Worm (Caenorhabditis elegans) whole organism, L1 larva: ENCODE results near the gene srh-135.

ENCODE experiments used
- C04F5.9 ChIP-seq: sonication (generic microtip); optimal IDR thresholded peaks from 2 replicates; lab custom pipeline; 2016; ENCODE audit warnings: missing genetic modification characterization, missing compliant biosample characterization
- C16A3.4 ChIP-seq: fragments of 150-350 bp; optimal IDR thresholded peaks from 2 replicates; lab custom pipeline; 2014; ENCODE audit warnings: missing biosample characterization, missing genetic modification characterization
- C34B4.2 ChIP-seq: sonication (generic microtip); optimal IDR thresholded peaks from 2 replicates; lab custom pipeline; 2017; ENCODE audit warnings: mild to moderate bottlenecking, missing genetic modification characterization, missing compliant biosample characterization
- alr-1 ChIP-seq: fragments of 200-800 bp; sonication (Bioruptor generic); optimal IDR thresholded peaks from 2 replicates; lab custom pipeline; 2018; ENCODE audit warnings: borderline replicate concordance, mild to moderate bottlenecking, missing genetic modification characterization, missing compliant biosample characterization
- ama-1 ChIP-seq: fragments of 150-350 bp; optimal IDR thresholded peaks from 2 replicates; lab custom pipeline; 2014
- blmp-1 ChIP-seq: fragments of 150-350 bp; optimal IDR thresholded peaks from 2 replicates; lab custom pipeline; 2014; ENCODE audit warnings: missing biosample characterization, missing genetic modification characterization
- ces-1 ChIP-seq: fragments of 150-350 bp; optimal IDR thresholded peaks from 2 replicates; lab custom pipeline; 2014; ENCODE audit warnings: missing biosample characterization, missing genetic modification reagents, missing genetic modification characterization
- dpl-1 ChIP-seq, 3 experiments: fragments of 150-350 bp in 2 of 3; sonication (generic microtip) in 1 of 3; optimal IDR thresholded peaks; 2 replicates each; lab custom pipeline; 2014 to 2017; ENCODE audit warnings: missing biosample characterization in 3 of 3, missing genetic modification characterization in 3 of 3, missing genetic modification reagents in 3 of 3
- efl-3 ChIP-seq: fragments of 200-800 bp; sonication (Bioruptor generic); optimal IDR thresholded peaks from 2 replicates; lab custom pipeline; 2018; ENCODE audit warnings: mild to moderate bottlenecking, missing genetic modification characterization, missing compliant biosample characterization
- egl-27 ChIP-seq, 2 experiments: fragments of 150-350 bp in 1 of 2; sonication (generic microtip); optimal IDR thresholded peaks; 3 replicates each; lab custom pipeline; 2017 to 2018; ENCODE audit warnings: missing biosample characterization in 2 of 2, missing genetic modification characterization in 2 of 2, missing genetic modification reagents in 2 of 2
- elt-2 ChIP-seq: sonication (generic microtip); optimal IDR thresholded peaks from 2 replicates; lab custom pipeline; 2016; ENCODE audit warnings: missing genetic modification characterization, mild to moderate bottlenecking, inconsistent platforms, missing compliant biosample characterization, missing genetic modification reagents
- elt-3 ChIP-seq, 6 experiments: fragments of 150-350 bp in 1 of 6; sonication (generic microtip); optimal IDR thresholded peaks; 2 replicates each; lab custom pipeline; 2017 to 2018; ENCODE audit warnings: missing biosample characterization in 6 of 6, missing genetic modification characterization in 6 of 6, inconsistent platforms in 1 of 6
- fkh-8 ChIP-seq: sonication (generic microtip); optimal IDR thresholded peaks from 2 replicates; lab custom pipeline; 2016; ENCODE audit warnings: mild to moderate bottlenecking, missing genetic modification characterization, missing compliant biosample characterization
- grh-1 ChIP-seq: fragments of 200-800 bp; sonication (Bioruptor generic); IDR thresholded peaks from 2 replicates; pipeline ENCODE4 v1.3.6; 2022; ENCODE audit warnings: missing genetic modification reagents, missing genetic modification characterization, missing compliant biosample characterization
- hlh-17 ChIP-seq: fragments of 200-800 bp; sonication (Bioruptor generic); optimal IDR thresholded peaks from 2 replicates; lab custom pipeline; 2018; ENCODE audit warnings: missing genetic modification characterization, mild to moderate bottlenecking, missing compliant biosample characterization, moderate library complexity, borderline replicate concordance
- hlh-4 ChIP-seq: sonication (generic microtip); optimal IDR thresholded peaks from 2 replicates; lab custom pipeline; 2016; ENCODE audit warnings: mild to moderate bottlenecking, missing genetic modification characterization, missing compliant biosample characterization
- lir-3 ChIP-seq: sonication (generic microtip); optimal IDR thresholded peaks from 2 replicates; lab custom pipeline; 2016; ENCODE audit warnings: mild to moderate bottlenecking, missing genetic modification characterization, moderate library complexity, missing compliant biosample characterization; ENCODE audit not compliant: poor library complexity
- lsy-2 ChIP-seq, 2 experiments: fragments of 150-350 bp; optimal IDR thresholded peaks; 2 replicates each; lab custom pipeline; 2014; ENCODE audit warnings: missing biosample characterization in 2 of 2, missing genetic modification characterization in 2 of 2
- mep-1 ChIP-seq: fragments of 150-350 bp; optimal IDR thresholded peaks from 2 replicates; lab custom pipeline; 2014; ENCODE audit warnings: missing biosample characterization, missing genetic modification characterization
- nhr-11 ChIP-seq: fragments of 150-350 bp; optimal IDR thresholded peaks from 2 replicates; lab custom pipeline; 2014; ENCODE audit warnings: missing biosample characterization, missing genetic modification characterization
- nhr-237 ChIP-seq: fragments of 150-350 bp; optimal IDR thresholded peaks from 2 replicates; lab custom pipeline; 2014; ENCODE audit warnings: missing biosample characterization, missing genetic modification characterization
- nhr-47 ChIP-seq: sonication (generic microtip); optimal IDR thresholded peaks from 2 replicates; lab custom pipeline; 2016; ENCODE audit warnings: mild to moderate bottlenecking, missing genetic modification characterization, moderate library complexity, missing compliant biosample characterization
- nhr-76 ChIP-seq: sonication (generic microtip); optimal IDR thresholded peaks from 2 replicates; lab custom pipeline; 2017; ENCODE audit warnings: missing biosample characterization, missing genetic modification characterization
- nhr-84 ChIP-seq: sonication (generic microtip); optimal IDR thresholded peaks from 2 replicates; lab custom pipeline; 2017; ENCODE audit warnings: missing biosample characterization, missing genetic modification characterization
- nhr-85 ChIP-seq: sonication (generic microtip); peaks from one replicate; lab custom pipeline; 2016; ENCODE audit warnings: missing genetic modification characterization, inconsistent platforms, missing compliant biosample characterization
- nhr-90 ChIP-seq: sonication (generic microtip); optimal IDR thresholded peaks from 2 replicates; lab custom pipeline; 2016; ENCODE audit warnings: mild to moderate bottlenecking, missing genetic modification characterization, missing compliant biosample characterization; ENCODE audit not compliant: poor library complexity
- pag-3 ChIP-seq: sonication (generic microtip); optimal IDR thresholded peaks from 2 replicates; lab custom pipeline; 2017; ENCODE audit warnings: missing genetic modification characterization, mild to moderate bottlenecking, missing compliant biosample characterization, antibody characterized with exemption, borderline replicate concordance; ENCODE audit not compliant: insufficient read depth
- pax-3 ChIP-seq: fragments of 200-800 bp; sonication (Bioruptor generic); optimal IDR thresholded peaks from 2 replicates; lab custom pipeline; 2018; ENCODE audit warnings: mild to moderate bottlenecking, missing genetic modification characterization, moderate library complexity, missing compliant biosample characterization
- pqm-1 ChIP-seq: sonication (generic microtip); optimal IDR thresholded peaks from 3 replicates; lab custom pipeline; 2017; ENCODE audit warnings: missing biosample characterization, missing genetic modification characterization
- snpc-4 ChIP-seq: fragments of 150-350 bp; optimal IDR thresholded peaks from 2 replicates; lab custom pipeline; 2014; ENCODE audit warnings: missing biosample characterization, missing genetic modification characterization
- snu-23 ChIP-seq: sonication (generic microtip); optimal IDR thresholded peaks from 2 replicates; lab custom pipeline; 2016; ENCODE audit warnings: missing genetic modification characterization, missing compliant biosample characterization
- sox-4 ChIP-seq: sonication (generic microtip); optimal IDR thresholded peaks from 2 replicates; lab custom pipeline; 2016; ENCODE audit warnings: missing genetic modification characterization, missing compliant biosample characterization
- swsn-7 ChIP-seq: sonication (generic microtip); optimal IDR thresholded peaks from 2 replicates; lab custom pipeline; 2016; ENCODE audit warnings: missing genetic modification characterization, missing compliant biosample characterization
- unc-62 ChIP-seq: fragments of 150-350 bp; optimal IDR thresholded peaks from 2 replicates; lab custom pipeline; 2014; ENCODE audit warnings: missing biosample characterization, missing genetic modification reagents, missing genetic modification characterization
- zag-1 ChIP-seq: fragments of 150-350 bp; optimal IDR thresholded peaks from 2 replicates; lab custom pipeline; 2014; ENCODE audit warnings: missing biosample characterization, missing genetic modification characterization

srh-135 gene

DNA sequence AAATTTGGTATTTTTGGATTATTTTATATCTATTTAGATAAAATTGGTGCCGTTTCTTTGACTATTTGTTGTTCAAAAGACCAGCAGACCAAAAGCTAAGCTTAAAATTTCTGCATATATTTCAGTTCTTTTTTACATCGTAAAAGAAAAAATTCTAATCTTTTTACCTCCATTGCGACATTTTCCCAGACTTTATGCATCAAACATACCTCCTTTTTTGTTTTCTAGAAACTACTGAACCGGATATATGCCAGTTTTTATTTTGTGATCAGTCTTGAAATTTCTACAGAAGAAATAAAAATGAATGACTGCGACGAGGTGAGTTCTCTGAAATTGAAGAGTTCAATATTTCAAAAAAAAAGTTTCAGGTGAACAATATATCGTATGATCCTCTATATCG lies 32.3 kb downstream of the srh-135 start, which contains the start of gene srb-6:
Gene srb-6, plus strand, starts transcription at position 301 of the 400 bp plus-strand sequence.
- TF ChIP-seq egl-27 (tag; optimal IDR thresholded peaks at IDR 0.05; lab: Kevin White, UChicago) (no peak), alr-1 (tag; lab: Kevin White, UChicago) (no peak), ama-1 (lab: Kevin White, UChicago) (no peak), efl-3 (GFP tag; lab: Kevin White, UChicago) (no peak), elt-3 (tag; optimal IDR thresholded peaks at IDR 0.05; lab: Kevin White, UChicago) (no peak)

DNA sequence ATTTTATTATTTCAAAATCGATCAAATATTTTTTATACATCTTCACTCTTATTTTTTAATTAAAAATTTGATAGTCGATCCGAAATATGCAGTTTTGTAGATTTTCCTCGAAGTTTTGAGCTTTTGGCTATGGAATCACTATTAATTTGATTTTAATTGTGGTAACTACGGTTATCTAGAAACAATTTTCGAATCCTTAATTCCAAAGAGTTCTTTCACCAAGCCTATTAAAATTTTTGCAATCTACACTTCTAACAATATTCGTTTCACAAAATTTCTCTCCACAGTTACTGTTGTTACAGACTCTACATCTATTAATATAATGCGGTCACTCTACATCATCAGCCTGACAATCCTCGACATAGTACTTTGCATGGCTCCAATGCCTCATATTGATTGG lies 34.7 kb downstream of the srh-135 start, which contains the start of gene R05H5.7:
Gene R05H5.7, plus strand, starts transcription at position 301 of the 400 bp plus-strand sequence.
- TF ChIP-seq nhr-237 (tag; lab: Kevin White, UChicago) (no peak), pax-3 (tag; lab: Kevin White, UChicago) (no peak), nhr-47 (tag; lab: Kevin White, UChicago) (no peak), pqm-1 (tag; lab: Kevin White, UChicago) (no peak), nhr-84 (tag; lab: Kevin White, UChicago) (no peak), blmp-1 (tag; lab: Kevin White, UChicago) (no peak), nhr-85 (no peak), nhr-90 (tag; lab: Kevin White, UChicago) (no peak), elt-2 (tag; lab: Kevin White, UChicago) (no peak), fkh-8 (no peak), swsn-7 (tag; lab: Kevin White, UChicago) (no peak)

DNA sequence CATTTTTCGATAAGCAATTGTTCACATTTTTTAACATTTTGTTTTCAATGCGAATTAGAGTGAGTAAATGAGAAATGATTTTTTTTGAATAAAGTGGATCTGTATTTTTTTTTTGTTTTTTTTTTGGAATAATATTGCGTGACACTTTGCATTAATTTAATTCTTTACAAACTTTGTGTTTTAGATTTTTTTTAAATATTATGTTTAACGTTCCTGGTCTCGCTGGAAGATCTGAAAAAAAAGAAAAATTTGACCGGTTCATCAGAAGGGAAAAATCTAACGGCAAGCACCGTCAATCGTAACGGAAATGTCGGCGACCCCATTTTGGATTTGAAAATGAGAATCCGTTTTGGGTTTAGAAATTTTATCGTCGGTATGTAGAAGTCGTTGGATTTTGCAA lies 37.6 kb downstream of the srh-135 start, which contains the start of gene cdc-25.4:
Gene cdc-25.4, minus strand, starts transcription at position 101 of the 400 bp plus-strand sequence.
- no peak for TF ChIP-seq nhr-11 (tag; lab: Kevin White, UChicago)
- no peak for TF ChIP-seq nhr-237 (tag; lab: Kevin White, UChicago)
- TF ChIP-seq swsn-7 (tag; lab: Kevin White, UChicago) = no peak
- no peak for TF ChIP-seq hlh-4 (tag; lab: Kevin White, UChicago)
- TF ChIP-seq nhr-90 (tag; lab: Kevin White, UChicago) = no peak
- TF ChIP-seq C04F5.9 (tag; lab: Kevin White, UChicago) = no peak
- TF ChIP-seq lsy-2 (tag; optimal IDR thresholded peaks at IDR 0.05; lab: Kevin White, UChicago) = no peak
- TF ChIP-seq, all 84 proteins: peak for 0

DNA sequence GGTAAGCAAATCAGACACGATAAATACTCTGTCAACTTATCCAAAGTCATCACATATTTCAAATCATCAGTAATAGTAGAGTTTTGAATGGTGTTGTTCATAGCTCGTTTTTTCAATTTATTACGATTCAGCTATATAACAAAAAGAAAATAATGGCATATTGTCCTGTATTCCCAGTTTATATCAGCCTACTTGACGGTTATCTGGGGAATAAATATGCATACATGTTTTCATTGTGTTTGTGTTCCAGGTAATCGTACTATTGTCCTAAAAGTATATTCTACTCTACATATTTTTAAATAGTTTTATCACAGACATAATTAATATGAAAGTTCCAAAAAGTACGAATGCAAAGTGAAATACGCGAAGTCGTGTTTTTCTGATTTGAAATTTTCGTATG lies 39.1 kb downstream of the srh-135 start, which contains the start of gene srd-2:
Gene srd-2, minus strand, starts transcription at position 101 of the 400 bp plus-strand sequence.
- TF ChIP-seq nhr-76 (tag; lab: Kevin White, UChicago) (no peak), elt-2 (tag; lab: Kevin White, UChicago) (no peak), pag-3 (no peak), ama-1 (lab: Kevin White, UChicago) (no peak), C16A3.4 (tag; lab: Kevin White, UChicago) (no peak), zag-1 (no peak), C34B4.2 (tag; lab: Kevin White, UChicago) (no peak), hlh-17 (GFP tag; lab: Kevin White, UChicago) (no peak), lir-3 (no peak), nhr-84 (tag; lab: Kevin White, UChicago) (no peak), egl-27 (tag; optimal IDR thresholded peaks at IDR 0.05; lab: Kevin White, UChicago) (no peak), snpc-4 (no peak), sox-4 (tag; lab: Kevin White, UChicago) (no peak), grh-1 (no peak), ces-1 (GFP tag; lab: Kevin White, UChicago) (no peak), dpl-1 (GFP tag; optimal IDR thresholded peaks at IDR 0.05; lab: Kevin White, UChicago) (no peak), snu-23 (GFP tag; lab: Kevin White, UChicago) (no peak), unc-62 (GFP tag; lab: Kevin White, UChicago) (no peak), mep-1 (tag; lab: Kevin White, UChicago) (no peak), lsy-2 (tag; optimal IDR thresholded peaks at IDR 0.05; lab: Kevin White, UChicago) (no peak)
